Worm (Caenorhabditis elegans): Measurements from ENCODE around the gene npr-25.

Gene npr-25

ce11 chrV:11351263-11351662 is 1.5 kb downstream of the npr-25 start:
- peak; percentile 47 for TF ChIP-seq lin-14 (GFP tag; optimal IDR thresholded peaks at IDR 0.05)
- TF ChIP-seq nhr-84 (tag; optimal IDR thresholded peaks at IDR 0.05), result no peak
- no peak for TF ChIP-seq unc-62 (GFP tag; optimal IDR thresholded peaks at IDR 0.05)
- peak; percentile 19 for TF ChIP-seq fkh-10 (GFP tag; optimal IDR thresholded peaks at IDR 0.05)
- TF ChIP-seq lir-3 (tag; optimal IDR thresholded peaks at IDR 0.05; ENCODE audit: poor library complexity), result no peak
- no peak for TF ChIP-seq tlp-1 (tag; optimal IDR thresholded peaks at IDR 0.05)

DNA sequence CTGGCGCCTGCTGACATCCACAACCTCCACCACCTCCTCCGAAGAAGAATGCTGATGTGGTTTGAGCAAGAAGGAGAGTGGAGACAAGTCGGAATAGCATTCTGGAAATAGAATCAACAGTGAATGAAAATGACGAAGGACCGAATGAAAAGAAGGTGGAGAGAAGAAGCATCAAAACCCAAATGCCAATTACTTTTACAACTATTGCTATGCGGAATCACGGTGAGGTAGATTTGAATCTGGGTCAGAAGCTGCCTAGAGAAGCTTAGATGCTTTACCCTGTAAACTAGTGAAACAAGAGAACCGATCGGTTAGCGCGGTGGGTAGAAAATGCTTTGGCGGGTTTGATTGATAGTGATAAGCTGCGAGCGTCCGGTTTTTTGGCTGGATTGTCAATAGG is 5.9 kb downstream of the npr-25 start, which contains the start of gene grl-7:
grl-7 (minus strand) TSS at position 101 of the 400 bp plus-strand sequence.
- no peak for TF ChIP-seq zip-4 (GFP tag; optimal IDR thresholded peaks at IDR 0.05)
- TF ChIP-seq blmp-1 (tag; optimal IDR thresholded peaks at IDR 0.05), result no peak
- TF ChIP-seq efl-1 (optimal IDR thresholded peaks at IDR 0.05), result no peak
- TF ChIP-seq efl-1 (GFP tag; optimal IDR thresholded peaks at IDR 0.05 in 1 of 2), result peak in 1 of 2 experiments; percentile 33
- TF ChIP-seq lin-13 (GFP tag; optimal IDR thresholded peaks at IDR 0.05), result no peak
- TF ChIP-seq tlp-1 (tag; optimal IDR thresholded peaks at IDR 0.05), result no peak

DNA sequence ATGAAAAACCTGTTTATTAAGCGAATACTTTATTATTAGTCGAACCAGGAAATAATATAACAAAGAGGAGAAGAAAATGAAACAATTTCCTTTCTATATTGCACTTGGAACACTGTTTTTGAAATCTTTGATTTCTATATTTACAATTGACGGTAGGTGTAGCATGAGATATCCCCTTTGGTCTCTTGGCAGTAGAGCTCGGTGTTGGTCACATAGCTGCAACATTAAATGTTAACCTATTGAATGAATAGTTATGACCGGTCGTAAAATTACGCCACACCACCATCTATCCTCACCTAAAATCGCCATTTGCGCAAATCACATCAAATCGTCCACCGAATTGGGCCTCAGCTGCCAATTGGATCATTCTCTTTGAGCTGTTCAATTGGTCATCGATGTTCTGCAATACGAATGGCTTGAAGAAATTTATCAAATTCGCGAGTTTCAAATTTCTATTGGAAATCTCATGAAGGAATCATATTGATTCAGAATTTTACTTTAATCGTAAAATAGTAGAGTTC is 7.9 kb downstream of the npr-25 start:
- no peak for TF ChIP-seq rnt-1 (tag; optimal IDR thresholded peaks at IDR 0.05)
- TF ChIP-seq dsc-1 (tag; optimal IDR thresholded peaks at IDR 0.05), result no peak
- no peak for TF ChIP-seq efl-1 (optimal IDR thresholded peaks at IDR 0.05)
- TF ChIP-seq efl-1 (GFP tag; optimal IDR thresholded peaks at IDR 0.05 in 1 of 2), result peak in 1 of 2 experiments; percentile 9
- no peak for TF ChIP-seq pax-3 (tag; optimal IDR thresholded peaks at IDR 0.05)
- no peak for TF ChIP-seq mep-1 (tag; optimal IDR thresholded peaks at IDR 0.05)

ce11 chrV:11344112-11344511 is 8.7 kb downstream of the npr-25 start:
- TF ChIP-seq F16B12.6 (tag; optimal IDR thresholded peaks at IDR 0.05), result no peak
- TF ChIP-seq jun-1 (tag; optimal IDR thresholded peaks at IDR 0.05), result no peak
- TF ChIP-seq nhr-237 (tag; optimal IDR thresholded peaks at IDR 0.05), result no peak
- no peak for TF ChIP-seq mab-9 (GFP tag; IDR thresholded peaks at IDR 0.05)
- TF ChIP-seq zip-4 (GFP tag; optimal IDR thresholded peaks at IDR 0.05), result no peak
- no peak for TF ChIP-seq fos-1 (tag; optimal IDR thresholded peaks at IDR 0.05)
- no peak for TF ChIP-seq ets-5 (GFP tag; IDR thresholded peaks at IDR 0.05)
- no peak for TF ChIP-seq Y116A8C.19 (tag; optimal IDR thresholded peaks at IDR 0.05; ENCODE audit: borderline replicate concordance)
- no peak for TF ChIP-seq fkh-10 (GFP tag; optimal IDR thresholded peaks at IDR 0.05)
- TF ChIP-seq nhr-19 (GFP tag; conservative IDR thresholded peaks at IDR 0.05), result no peak

DNA sequence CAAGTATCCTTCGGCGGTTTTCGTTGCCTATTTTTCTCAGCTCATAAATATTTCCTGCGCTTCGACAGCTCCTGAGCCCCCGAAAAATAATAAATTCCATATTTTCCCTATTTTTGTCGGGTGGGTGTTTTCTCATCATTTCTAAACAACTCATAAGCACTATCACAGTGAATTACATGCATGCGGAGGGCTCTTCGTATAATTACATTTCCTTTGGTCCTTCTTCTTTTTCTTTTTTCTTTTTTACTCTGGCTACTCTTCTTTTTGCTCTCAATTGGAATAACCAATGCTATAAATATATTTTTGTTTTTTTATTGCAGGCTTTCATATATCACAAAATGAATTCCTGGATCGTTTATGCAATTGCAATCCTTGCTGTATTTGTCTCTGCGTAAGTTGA is 10.9 kb downstream of the npr-25 start, which contains the start of gene T02E9.5:
T02E9.5 (plus strand) TSS at position 321 of the 400 bp plus-strand sequence.
- peak; percentile 8 for TF ChIP-seq ces-1 (GFP tag; optimal IDR thresholded peaks at IDR 0.05)
- TF ChIP-seq unc-86 (tag; optimal IDR thresholded peaks at IDR 0.05), result peak; percentile 31
- TF ChIP-seq lin-14 (GFP tag; optimal IDR thresholded peaks at IDR 0.05), result peak; percentile 66
- TF ChIP-seq unc-98 (GFP tag; IDR thresholded peaks at IDR 0.05), result no peak
- TF ChIP-seq aha-1 (tag; optimal IDR thresholded peaks at IDR 0.05), result no peak
- no peak for TF ChIP-seq rnt-1 (tag; optimal IDR thresholded peaks at IDR 0.05)
- TF ChIP-seq lsy-2 (tag; optimal IDR thresholded peaks at IDR 0.05), result peak in 1 of 2 experiments; percentile 2

DNA sequence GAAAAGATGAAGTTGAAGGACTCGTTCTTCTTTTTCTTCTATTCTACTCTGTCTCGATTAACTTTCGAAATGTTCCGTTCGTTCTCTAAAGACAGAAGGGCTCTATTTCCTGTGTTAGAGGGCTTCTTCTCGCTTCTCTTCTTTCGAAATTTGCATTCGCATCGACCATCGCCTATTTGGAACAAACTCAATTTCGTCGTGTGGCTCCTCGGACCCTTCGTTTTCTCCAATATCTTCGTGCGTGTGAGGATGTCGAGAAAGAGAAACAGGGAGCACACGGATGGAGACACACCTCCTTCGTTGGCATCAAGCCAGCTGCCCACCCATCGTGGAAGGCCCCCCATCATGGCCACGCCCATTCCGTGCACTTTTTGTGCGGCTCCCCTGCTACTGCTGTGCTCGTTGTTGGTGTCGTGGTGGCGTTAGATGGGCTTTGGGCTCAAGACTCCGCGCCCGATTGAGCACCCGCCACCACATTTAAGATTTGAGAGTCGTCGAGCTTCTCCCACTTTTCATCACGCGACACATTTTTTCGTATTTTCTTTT is 11.6 kb downstream of the npr-25 start:
- peak; percentile 90 for TF ChIP-seq fkh-10 (GFP tag; optimal IDR thresholded peaks at IDR 0.05)
- TF ChIP-seq egl-27 (tag; optimal IDR thresholded peaks at IDR 0.05), result no peak
- peak; percentile 77 for TF ChIP-seq lin-14 (GFP tag; optimal IDR thresholded peaks at IDR 0.05)
- no peak for TF ChIP-seq lin-39 (tag; optimal IDR thresholded peaks at IDR 0.05)
- TF ChIP-seq nhr-77 (tag; optimal IDR thresholded peaks at IDR 0.05), result no peak
- TF ChIP-seq sup-37 (GFP tag; optimal IDR thresholded peaks at IDR 0.05), result no peak
- no peak for TF ChIP-seq C34B4.2 (tag; optimal IDR thresholded peaks at IDR 0.05)
- TF ChIP-seq egl-13 (tag; optimal IDR thresholded peaks at IDR 0.05), result no peak
- no peak for TF ChIP-seq ceh-88 (GFP tag; IDR thresholded peaks at IDR 0.05)
- TF ChIP-seq tbx-2 (tag; optimal IDR thresholded peaks at IDR 0.05), result peak; percentile 5
- TF ChIP-seq ceh-82 (tag; optimal IDR thresholded peaks at IDR 0.05), result peak; percentile 29 to 48 (median 34)
- TF ChIP-seq zag-1 (tag; optimal IDR thresholded peaks at IDR 0.05), result no peak
- TF ChIP-seq fos-1 (tag; optimal IDR thresholded peaks at IDR 0.05), result no peak
- TF ChIP-seq zip-4 (GFP tag; optimal IDR thresholded peaks at IDR 0.05), result no peak
- no peak for TF ChIP-seq nhr-76 (tag; optimal IDR thresholded peaks at IDR 0.05)
- TF ChIP-seq blmp-1 (tag; optimal IDR thresholded peaks at IDR 0.05), result no peak
- TF ChIP-seq ces-1 (GFP tag; optimal IDR thresholded peaks at IDR 0.05), result peak; percentile 63
- no peak for TF ChIP-seq ztf-4 (tag; optimal IDR thresholded peaks at IDR 0.05)
- TF ChIP-seq ceh-63 (GFP tag; optimal IDR thresholded peaks at IDR 0.05), result no peak
- no peak for TF ChIP-seq fkh-4 (tag; optimal IDR thresholded peaks at IDR 0.05; ENCODE audit: borderline replicate concordance)

All from whole organism, L1 larva.